Fruit fly (Drosophila melanogaster): Measurements from ENCODE around the gene Golgin104.

dm6 chr3L:16309972-16310371 lies 41.8 kb downstream of the Golgin104 start:
- TF ChIP-seq ttk (optimal IDR thresholded peaks at IDR 0.05) (no peak), psq (optimal IDR thresholded peaks at IDR 0.05) (no peak), insv (optimal IDR thresholded peaks at IDR 0.05) (no peak), h (optimal IDR thresholded peaks at IDR 0.05) (no peak)

Measured in Kc167 (cell line).